Fruit fly (Drosophila melanogaster): Measurements from ENCODE around the gene Srrm234.

Srrm234 gene

DNA sequence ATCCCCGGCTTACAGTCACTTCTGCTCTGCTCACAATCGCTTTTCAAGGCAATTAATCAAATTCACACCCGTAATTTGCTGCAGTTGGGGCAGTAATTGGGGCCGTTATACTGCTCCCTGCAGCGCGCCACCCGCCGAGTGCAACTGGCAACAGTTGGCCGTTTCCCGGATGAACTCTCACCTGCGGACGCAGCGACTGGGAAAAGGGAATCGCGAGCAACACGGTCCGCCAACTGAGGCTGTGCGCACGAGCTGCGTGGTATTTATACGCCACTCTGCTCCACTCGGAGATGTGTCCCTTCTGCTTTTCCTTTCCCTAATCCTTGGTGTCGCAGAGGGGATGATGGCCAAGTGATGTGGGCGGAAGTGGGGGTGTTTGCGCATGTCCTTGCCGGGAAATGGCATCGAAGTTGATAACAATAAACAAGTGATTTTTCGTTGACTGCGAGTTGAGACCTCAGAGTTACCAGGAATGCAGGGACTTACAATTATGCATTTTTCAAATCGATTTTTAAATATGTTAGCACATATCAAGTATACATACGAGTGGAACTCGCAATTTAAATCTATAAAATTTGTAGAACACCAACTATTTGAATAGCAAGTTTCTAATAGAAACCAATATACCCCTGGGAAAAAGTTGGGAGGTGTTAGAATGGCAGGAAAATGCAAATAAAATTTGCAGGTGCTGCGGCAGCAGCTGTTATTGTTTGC lies 35.6 kb downstream of the Srrm234 start, which contains the start of gene GC (continued):
- no peak for TF ChIP-seq CG6792 (GFP tag; optimal IDR thresholded peaks at IDR 0.05)
- peak; percentile 37 for TF ChIP-seq Hr39 (GFP tag; optimal IDR thresholded peaks at IDR 0.05)
- no peak for TF ChIP-seq Met (GFP tag; optimal IDR thresholded peaks at IDR 0.05)
- peak; percentile 49 for TF ChIP-seq Hr4 (GFP tag; optimal IDR thresholded peaks at IDR 0.05)
- peak; percentile 43 for TF ChIP-seq CG32006 (GFP tag; optimal IDR thresholded peaks at IDR 0.05)
- TF ChIP-seq Ets96B (tag; optimal IDR thresholded peaks at IDR 0.05), result no peak
- no peak for TF ChIP-seq CG6276 (GFP tag; optimal IDR thresholded peaks at IDR 0.05)
- no peak for TF ChIP-seq topi (GFP tag; optimal IDR thresholded peaks at IDR 0.05)
- TF ChIP-seq fkh (GFP tag; optimal IDR thresholded peaks at IDR 0.05), result no peak
- TF ChIP-seq CG11902 (GFP tag; optimal IDR thresholded peaks at IDR 0.05), result no peak
- no peak for TF ChIP-seq CG8319 (GFP tag; optimal IDR thresholded peaks at IDR 0.05)
- 0 out of 3 replicates have a peak, but pooled peaks have one; percentile 28 for TF ChIP-seq CG8119 (GFP tag; IDR thresholded peaks at IDR 0.05)
- TF ChIP-seq dsx (GFP tag; optimal IDR thresholded peaks at IDR 0.05; ENCODE audit: poor library complexity, severe bottlenecking), result no peak
- peak; percentile 17 for TF ChIP-seq CG31627 (GFP tag; optimal IDR thresholded peaks at IDR 0.05)
- no peak for TF ChIP-seq pdm3 (GFP tag; optimal IDR thresholded peaks at IDR 0.05)
- TF ChIP-seq CG8632 (GFP tag; optimal IDR thresholded peaks at IDR 0.05), result no peak
- TF ChIP-seq Eip75B (GFP tag; optimal IDR thresholded peaks at IDR 0.05), result peak; percentile 12
- no peak for TF ChIP-seq CG4318 (GFP tag; optimal IDR thresholded peaks at IDR 0.05)
- TF ChIP-seq CG10631 (GFP tag; optimal IDR thresholded peaks at IDR 0.05), result no peak
- TF ChIP-seq spab (GFP tag; optimal IDR thresholded peaks at IDR 0.05), result no peak
- TF ChIP-seq eg (GFP tag; IDR thresholded peaks at IDR 0.05), result no peak
- no peak for TF ChIP-seq OdsH (GFP tag; optimal IDR thresholded peaks at IDR 0.05)
- TF ChIP-seq CG34406 (GFP tag; optimal IDR thresholded peaks at IDR 0.05), result no peak
- no peak for TF ChIP-seq Gug (GFP tag; IDR thresholded peaks at IDR 0.05)
- no peak for TF ChIP-seq vri (GFP tag; optimal IDR thresholded peaks at IDR 0.05)
- TF ChIP-seq CG3032 (tag; optimal IDR thresholded peaks at IDR 0.05), result no peak
- no peak for TF ChIP-seq ss (GFP tag; optimal IDR thresholded peaks at IDR 0.05)
- TF ChIP-seq Ets21C (GFP tag; optimal IDR thresholded peaks at IDR 0.05), result peak; percentile 23
- no peak for TF ChIP-seq CG11762 (GFP tag; optimal IDR thresholded peaks at IDR 0.05; ENCODE audit: insufficient read depth)
- no peak for TF ChIP-seq fd59A (GFP tag; optimal IDR thresholded peaks at IDR 0.05)
- TF ChIP-seq dac (GFP tag; optimal IDR thresholded peaks at IDR 0.05), result no peak
- TF ChIP-seq acj6 (GFP tag; optimal IDR thresholded peaks at IDR 0.05), result peak; percentile 36
- TF ChIP-seq CG11294 (GFP tag; IDR thresholded peaks at IDR 0.05), result no peak
- no peak for TF ChIP-seq esn (GFP tag; optimal IDR thresholded peaks at IDR 0.05)
- 0 out of 2 replicates have a peak, but pooled peaks have one; percentile 18 for TF ChIP-seq CG15336 (GFP tag; IDR thresholded peaks at IDR 0.05)
- no peak for TF ChIP-seq Eip78C (GFP tag)
- TF ChIP-seq Hr38 (GFP tag; optimal IDR thresholded peaks at IDR 0.05), result no peak
- no peak for TF ChIP-seq CG6163 (GFP tag; IDR thresholded peaks at IDR 0.05)
- TF ChIP-seq Sox14 (GFP tag; optimal IDR thresholded peaks at IDR 0.05), result no peak
- no peak for TF ChIP-seq CG9139 (GFP tag; optimal IDR thresholded peaks at IDR 0.05)
- no peak for TF ChIP-seq Eip93F (GFP tag; optimal IDR thresholded peaks at IDR 0.05)

DNA sequence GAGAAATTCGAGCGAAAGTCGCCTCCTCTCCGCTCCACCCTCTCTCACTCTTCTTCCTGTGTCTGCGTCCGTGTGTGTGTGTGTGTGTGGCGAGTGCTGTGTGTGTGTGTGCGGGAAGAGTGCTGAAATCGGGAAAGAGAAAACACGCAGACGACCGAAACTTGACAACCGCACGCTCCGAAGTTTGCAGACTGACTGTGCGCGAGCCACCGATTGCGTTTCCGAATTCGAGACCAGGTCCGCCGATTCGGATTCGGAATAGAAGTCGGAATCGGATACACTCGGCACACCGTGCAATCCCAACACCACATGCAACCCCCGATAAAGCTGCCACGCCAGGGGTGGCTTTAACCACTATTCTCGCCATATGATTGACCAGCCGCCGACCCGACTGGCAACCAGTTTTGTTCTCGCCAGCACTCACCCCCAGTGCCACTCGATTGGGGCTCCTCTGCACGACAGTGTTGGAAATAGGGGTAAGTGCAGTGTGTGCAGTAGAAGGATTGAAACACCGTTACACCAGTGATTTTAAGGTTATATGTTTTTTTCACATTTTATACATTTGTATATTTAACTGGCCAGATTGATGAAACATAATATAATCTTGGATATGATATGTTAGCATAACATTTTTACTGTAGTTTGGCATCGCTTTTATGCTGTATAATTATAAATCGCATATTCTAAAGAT lies 36.5 kb downstream of the Srrm234 start, which contains the start of gene CG13928:
CG13928 (minus strand) TSS at position 202 of the 691 bp plus-strand sequence.
- TF ChIP-seq CG3032 (tag; optimal IDR thresholded peaks at IDR 0.05), result no peak
- peak; percentile 29 for TF ChIP-seq svp (GFP tag)
